Fruit fly (Drosophila melanogaster) whole organism, embryonic: Measurements from ENCODE around the gene CG43138.
A peak's percentile ranks its signal among the peaks of the same experiment; 100 is the strongest.

ENCODE experiments used
- Blimp-1 ChIP-seq: fragments of 200-800 bp; sonication (Bioruptor generic); optimal IDR thresholded peaks from 3 replicates; lab custom pipeline; 2018; ENCODE audit warnings: missing biosample characterization, missing genetic modification characterization, mild to moderate bottlenecking, moderate library complexity, missing genetic modification reagents
- CG10321 ChIP-seq: fragments of 200-800 bp; sonication (Bioruptor generic); IDR thresholded peaks from 2 replicates; pipeline ENCODE4 v1.3.6; 2022; ENCODE audit warnings: missing biosample characterization, missing genetic modification characterization
- CG11247 ChIP-seq: fragments of 200-800 bp; sonication (Bioruptor generic); IDR thresholded peaks from 2 replicates; pipeline ENCODE4 v1.3.6; 2022; ENCODE audit warnings: missing biosample characterization, missing genetic modification characterization
- CG11504 ChIP-seq: fragments of 200-800 bp; sonication (Bioruptor generic); optimal IDR thresholded peaks from 3 replicates; lab custom pipeline; 2019; ENCODE audit warnings: missing biosample characterization, mild to moderate bottlenecking, missing genetic modification characterization, moderate library complexity
- CG1233 ChIP-seq: fragments of 200-800 bp; sonication (Bioruptor generic); optimal IDR thresholded peaks from 4 replicates; lab custom pipeline; 2018; ENCODE audit warnings: missing biosample characterization, mild to moderate bottlenecking, missing genetic modification characterization
- CG13424 ChIP-seq: fragments of 200-800 bp; sonication (Bioruptor generic); optimal IDR thresholded peaks from 2 replicates; lab custom pipeline; 2019; ENCODE audit warnings: missing biosample characterization, mild to moderate bottlenecking, missing genetic modification characterization, moderate library complexity
- CG1603 ChIP-seq: fragments of 200-800 bp; sonication (Bioruptor generic); optimal IDR thresholded peaks from 2 replicates; lab custom pipeline; 2019; ENCODE audit warnings: missing biosample characterization, mild to moderate bottlenecking, missing genetic modification characterization, moderate library complexity
- CG1647 ChIP-seq: fragments of 200-800 bp; sonication (Bioruptor generic); optimal IDR thresholded peaks from 3 replicates; lab custom pipeline; 2016; ENCODE audit warnings: missing biosample characterization, missing genetic modification characterization
- CG18262 ChIP-seq: fragments of 200-800 bp; optimal IDR thresholded peaks from 3 replicates; lab custom pipeline; 2019; ENCODE audit warnings: missing biosample characterization, mild to moderate bottlenecking, missing genetic modification characterization, moderate library complexity
- CG1832 ChIP-seq: fragments of 200-800 bp; sonication (Bioruptor generic); optimal IDR thresholded peaks from 2 replicates; lab custom pipeline; 2017; ENCODE audit warnings: missing biosample characterization, mild to moderate bottlenecking, missing genetic modification characterization, inconsistent platforms
- CG18476 ChIP-seq: fragments of 200-800 bp; sonication (Bioruptor generic); optimal IDR thresholded peaks from 2 replicates; lab custom pipeline; 2016; ENCODE audit warnings: missing biosample characterization, mild to moderate bottlenecking, missing genetic modification characterization
- CG34422 ChIP-seq: fragments of 200-800 bp; sonication (Bioruptor generic); IDR thresholded peaks from 3 replicates; pipeline ENCODE4 v1.3.6; 2022; ENCODE audit warnings: missing biosample characterization, missing genetic modification characterization
- CG4404 ChIP-seq: fragments of 200-800 bp; sonication (Bioruptor generic); IDR thresholded peaks from 2 replicates; pipeline ENCODE4 v1.3.6; 2022; ENCODE audit warnings: missing biosample characterization, missing genetic modification characterization
- CG6765 ChIP-seq: fragments of 200-800 bp; sonication (Bioruptor generic); optimal IDR thresholded peaks from 3 replicates; lab custom pipeline; 2017; ENCODE audit warnings: missing biosample characterization, mild to moderate bottlenecking, missing genetic modification characterization
- CG8765 ChIP-seq: fragments of 200-800 bp; sonication (Bioruptor generic); IDR thresholded peaks from 2 replicates; pipeline ENCODE4 v1.3.6; 2022; ENCODE audit warnings: missing biosample characterization, missing genetic modification characterization
- CG8924 ChIP-seq: fragments of 200-800 bp; optimal IDR thresholded peaks from 3 replicates; lab custom pipeline; 2019; ENCODE audit warnings: missing biosample characterization, mild to moderate bottlenecking, missing genetic modification characterization, moderate library complexity
- CG9437 ChIP-seq: fragments of 200-800 bp; sonication (Bioruptor generic); optimal IDR thresholded peaks from 2 replicates; lab custom pipeline; 2018; ENCODE audit warnings: missing biosample characterization, mild to moderate bottlenecking, missing genetic modification characterization
- Camta ChIP-seq: fragments of 200-800 bp; sonication (Bioruptor generic); optimal IDR thresholded peaks from 2 replicates; lab custom pipeline; 2016; ENCODE audit warnings: missing biosample characterization, missing genetic modification characterization
- CkIIα-i1 ChIP-seq: fragments of 200-800 bp; sonication (Bioruptor generic); IDR thresholded peaks from 2 replicates; pipeline ENCODE4 v1.3.6; 2022; ENCODE audit warnings: missing biosample characterization, missing genetic modification characterization
- CoRest ChIP-seq: fragments of 200-800 bp; sonication (Bioruptor generic); optimal IDR thresholded peaks from 3 replicates; lab custom pipeline; 2018; ENCODE audit warnings: missing biosample characterization, mild to moderate bottlenecking, missing genetic modification characterization, moderate library complexity
- D ChIP-seq, 2 experiments: fragments of 200-800 bp in 1 of 2; fragments of >200 bp in 1 of 2; sonication (Bioruptor generic) in 1 of 2; optimal IDR thresholded peaks; 2 replicates in 1 of 2; 3 replicates in 1 of 2; lab custom pipeline; 2017; ENCODE audit warnings: mild to moderate bottlenecking in 1 of 2, missing biosample characterization in 1 of 2, missing genetic modification characterization in 1 of 2, missing genetic modification reagents in 1 of 2
- Fer3 ChIP-seq: fragments of 200-800 bp; sonication (Bioruptor generic); optimal IDR thresholded peaks from 2 replicates; lab custom pipeline; 2018; ENCODE audit warnings: missing biosample characterization, mild to moderate bottlenecking, missing genetic modification characterization, moderate library complexity
- HLH3B ChIP-seq: fragments of 200-800 bp; sonication (Bioruptor generic); IDR thresholded peaks from 2 replicates; pipeline ENCODE4 v1.3.6; 2022; ENCODE audit warnings: missing biosample characterization, missing genetic modification characterization
- Hand ChIP-seq: fragments of 200-800 bp; sonication (Bioruptor generic); optimal IDR thresholded peaks from 2 replicates; lab custom pipeline; 2017; ENCODE audit warnings: mild to moderate bottlenecking, missing biosample characterization, missing genetic modification reagents, missing genetic modification characterization
- Lim3 ChIP-seq: fragments of 200-800 bp; sonication (Bioruptor generic); IDR thresholded peaks from 2 replicates; pipeline ENCODE4 v1.3.6; 2022; ENCODE audit warnings: missing biosample characterization, missing genetic modification characterization
- Med ChIP-seq: fragments of 200-800 bp; sonication (Bioruptor generic); peaks from one replicate; lab custom pipeline; 2016; ENCODE audit warnings: missing biosample characterization, missing genetic modification characterization, mild to moderate bottlenecking, inconsistent platforms, moderate library complexity
- PHDP ChIP-seq: fragments of 200-800 bp; sonication (Bioruptor generic); optimal IDR thresholded peaks from 3 replicates; lab custom pipeline; 2018; ENCODE audit warnings: missing biosample characterization, mild to moderate bottlenecking, missing genetic modification characterization, moderate library complexity
- Scr ChIP-seq: fragments of 200-800 bp; sonication (Bioruptor generic); IDR thresholded peaks from 2 replicates; pipeline ENCODE4 v1.3.6; 2022; ENCODE audit warnings: missing biosample characterization, missing genetic modification characterization; ENCODE audit not compliant: partially characterized antibody
- abd-A ChIP-seq: fragments of 200-800 bp; sonication (Bioruptor generic); optimal IDR thresholded peaks from 3 replicates; lab custom pipeline; 2019; ENCODE audit warnings: missing biosample characterization, mild to moderate bottlenecking, missing genetic modification characterization, moderate library complexity
- ato ChIP-seq: fragments of 200-800 bp; sonication (Bioruptor generic); IDR thresholded peaks from 2 replicates; pipeline ENCODE4 v1.3.6; 2022; ENCODE audit warnings: missing biosample characterization, missing genetic modification characterization; ENCODE audit not compliant: partially characterized antibody
- bab2 ChIP-seq: fragments of 200-800 bp; sonication (Bioruptor generic); optimal IDR thresholded peaks from 2 replicates; lab custom pipeline; 2016; ENCODE audit warnings: missing biosample characterization, missing genetic modification characterization
- caup ChIP-seq: fragments of 200-800 bp; sonication (Bioruptor generic); optimal IDR thresholded peaks from 3 replicates; lab custom pipeline; 2017; ENCODE audit warnings: missing biosample characterization, mild to moderate bottlenecking, missing genetic modification characterization, moderate library complexity; ENCODE audit not compliant: severe bottlenecking
- crc ChIP-seq: fragments of 200-800 bp; sonication (Bioruptor generic); optimal IDR thresholded peaks from 2 replicates; lab custom pipeline; 2016; ENCODE audit warnings: missing biosample characterization, missing genetic modification characterization
- fd96Cb ChIP-seq: fragments of 200-800 bp; sonication (Bioruptor generic); optimal IDR thresholded peaks from 2 replicates; lab custom pipeline; 2018; ENCODE audit warnings: missing biosample characterization, mild to moderate bottlenecking, missing genetic modification characterization, moderate library complexity
- gce ChIP-seq: fragments of 200-800 bp; sonication (Bioruptor generic); IDR thresholded peaks from 3 replicates; pipeline ENCODE4 v1.3.6; 2022; ENCODE audit warnings: missing biosample characterization, missing genetic modification characterization
- gcm ChIP-seq: fragments of 200-800 bp; sonication (Bioruptor generic); optimal IDR thresholded peaks from 2 replicates; lab custom pipeline; 2019; ENCODE audit warnings: missing biosample characterization, mild to moderate bottlenecking, missing genetic modification characterization, moderate library complexity
- jing ChIP-seq: fragments of 200-800 bp; sonication (Bioruptor generic); optimal IDR thresholded peaks from 2 replicates; lab custom pipeline; 2018; ENCODE audit warnings: missing biosample characterization, mild to moderate bottlenecking, missing genetic modification characterization
- kah ChIP-seq: fragments of 200-800 bp; sonication (Bioruptor generic); optimal IDR thresholded peaks from 2 replicates; lab custom pipeline; 2018; ENCODE audit warnings: missing biosample characterization, mild to moderate bottlenecking, missing genetic modification characterization
- kay ChIP-seq: fragments of 200-800 bp; sonication (Bioruptor generic); optimal IDR thresholded peaks from 2 replicates; lab custom pipeline; 2016; ENCODE audit warnings: missing biosample characterization, missing genetic modification characterization
- klu ChIP-seq: fragments of 200-800 bp; sonication (Bioruptor generic); IDR thresholded peaks from 2 replicates; pipeline ENCODE4 v1.3.6; 2022; ENCODE audit warnings: missing biosample characterization, missing genetic modification characterization
- lab ChIP-seq: fragments of 200-800 bp; sonication (Bioruptor generic); optimal IDR thresholded peaks from 3 replicates; lab custom pipeline; 2017; ENCODE audit warnings: missing biosample characterization, missing genetic modification characterization, mild to moderate bottlenecking, moderate library complexity, missing genetic modification reagents
- nmo ChIP-seq: fragments of 200-800 bp; sonication (Bioruptor generic); optimal IDR thresholded peaks from 2 replicates; lab custom pipeline; 2018; ENCODE audit warnings: missing biosample characterization, mild to moderate bottlenecking, missing genetic modification characterization, moderate library complexity
- rib ChIP-seq: fragments of 200-800 bp; sonication (Bioruptor generic); IDR thresholded peaks from 2 replicates; pipeline ENCODE4 v1.3.6; 2022; ENCODE audit warnings: missing biosample characterization, missing genetic modification characterization
- row ChIP-seq: fragments of 200-800 bp; sonication (Bioruptor generic); IDR thresholded peaks from 3 replicates; pipeline ENCODE4 v1.3.6; 2022; ENCODE audit warnings: missing biosample characterization, missing genetic modification characterization
- sens ChIP-seq: fragments of 200-800 bp; sonication (Bioruptor generic); peaks from one replicate; lab custom pipeline; 2016; ENCODE audit warnings: missing biosample characterization, missing genetic modification characterization
- sim ChIP-seq: fragments of 200-800 bp; sonication (Bioruptor generic); IDR thresholded peaks from 2 replicates; pipeline ENCODE4 v1.3.6; 2022; ENCODE audit warnings: missing biosample characterization, missing genetic modification characterization
- sisA ChIP-seq: fragments of 200-800 bp; sonication (Bioruptor generic); IDR thresholded peaks from 2 replicates; pipeline ENCODE4 v1.3.6; 2022; ENCODE audit warnings: missing biosample characterization, missing genetic modification characterization
- tna ChIP-seq: fragments of 200-800 bp; sonication (Bioruptor generic); IDR thresholded peaks from 2 replicates; pipeline ENCODE4 v1.3.6; 2022; ENCODE audit warnings: missing biosample characterization, missing genetic modification characterization; ENCODE audit not compliant: partially characterized antibody
- tup ChIP-seq: fragments of 200-800 bp; sonication (Bioruptor generic); optimal IDR thresholded peaks from 2 replicates; lab custom pipeline; 2016; ENCODE audit warnings: missing biosample characterization, mild to moderate bottlenecking, missing genetic modification characterization, moderate library complexity
- zfh1 ChIP-seq: fragments of 200-800 bp; sonication (Bioruptor generic); IDR thresholded peaks from 3 replicates; pipeline ENCODE4 v1.3.6; 2022; ENCODE audit warnings: missing biosample characterization, missing genetic modification characterization

The CG43138 gene

dm6 chrX:7488254-7488653 is 39.9 kb upstream of the CG43138 start (continued):
- TF ChIP-seq sens (GFP tag; lab: Kevin White, UChicago): peak; percentile 13
- peak; percentile 18 for TF ChIP-seq crc (GFP tag; lab: Kevin White, UChicago)
- no peak for TF ChIP-seq jing (GFP tag; lab: Kevin White, UChicago)
- TF ChIP-seq lab (GFP tag; lab: Kevin White, UChicago): peak; percentile 51
- peak; percentile 74 for TF ChIP-seq Med (GFP tag; lab: Kevin White, UChicago)
- no peak for TF ChIP-seq gce (GFP tag; lab: Robert Waterston, UW)
- TF ChIP-seq Blimp-1 (GFP tag; lab: Kevin White, UChicago): peak; percentile 27
- 0 out of 2 replicates have a peak, but pooled peaks have one; percentile 20 for TF ChIP-seq sisA (GFP tag; lab: Robert Waterston, UW)
- TF ChIP-seq klu: no peak
- TF ChIP-seq CG11504 (tag; lab: Kevin White, UChicago): peak; percentile 49
- TF ChIP-seq CG13424: peak; percentile 13
- TF ChIP-seq abd-A (tag; lab: Kevin White, UChicago): peak; percentile 53
- TF ChIP-seq CG9437 (GFP tag; lab: Kevin White, UChicago): no peak
- peak; percentile 24 for TF ChIP-seq CG8924 (tag; lab: Kevin White, UChicago)
- TF ChIP-seq CG8765: 0 out of 2 replicates have a peak, but pooled peaks have one; percentile 19
- TF ChIP-seq fd96Cb: peak; percentile 25
- TF ChIP-seq CG11247 (GFP tag; lab: Robert Waterston, UW): peak; percentile 31; the same call in 1 of the 2 replicates
- TF ChIP-seq CkIIα-i1 (GFP tag; lab: Robert Waterston, UW): no peak
- peak; percentile 16 for TF ChIP-seq CoRest (tag; lab: Kevin White, UChicago)
- peak; percentile 13 for TF ChIP-seq caup (GFP tag; lab: Kevin White, UChicago)
- peak; percentile 26 for TF ChIP-seq PHDP (tag; lab: Kevin White, UChicago)
- TF ChIP-seq HLH3B (GFP tag; lab: Robert Waterston, UW): peak; percentile 6; the same call in 1 of the 2 replicates
- TF ChIP-seq Fer3 (tag; lab: Kevin White, UChicago): peak; percentile 23
- TF ChIP-seq bab2 (GFP tag; lab: Kevin White, UChicago): peak; percentile 1
- no peak for TF ChIP-seq CG18476
- TF ChIP-seq row (GFP tag; lab: Robert Waterston, UW): peak; percentile 46; the same call in 2 of the 3 replicates
- TF ChIP-seq nmo (GFP tag; lab: Kevin White, UChicago): peak; percentile 1
- TF ChIP-seq CG18262 (tag; lab: Kevin White, UChicago): peak; percentile 18
- TF ChIP-seq Scr (GFP tag; lab: Robert Waterston, UW): no peak
- peak; percentile 54 for TF ChIP-seq CG1603 (tag; lab: Kevin White, UChicago)
- TF ChIP-seq zfh1: peak; percentile 54; the same call in 1 of the 3 replicates
- no peak for TF ChIP-seq D (optimal IDR thresholded peaks at IDR 0.05; lab: Kevin White, UChicago)
- no peak for TF ChIP-seq D (GFP tag; optimal IDR thresholded peaks at IDR 0.05; lab: Kevin White, UChicago)
- no peak for TF ChIP-seq tup (GFP tag; lab: Kevin White, UChicago)
- no peak for TF ChIP-seq tna (GFP tag; lab: Robert Waterston, UW)
- TF ChIP-seq rib: no peak
- TF ChIP-seq kah: no peak
- TF ChIP-seq Hand (GFP tag; lab: Kevin White, UChicago): peak; percentile 8
- no peak for TF ChIP-seq CG6765
- no peak for TF ChIP-seq sim
- no peak for TF ChIP-seq CG34422 (GFP tag; lab: Robert Waterston, UW)
- no peak for TF ChIP-seq gcm
- no peak for TF ChIP-seq CG1647 (GFP tag; lab: Kevin White, UChicago)
- TF ChIP-seq Camta (GFP tag; lab: Kevin White, UChicago): no peak
- TF ChIP-seq CG10321 (GFP tag; lab: Robert Waterston, UW): no peak
- no peak for TF ChIP-seq kay (GFP tag; lab: Kevin White, UChicago)
- TF ChIP-seq CG1832 (GFP tag; lab: Kevin White, UChicago): no peak
- TF ChIP-seq CG1233 (GFP tag; lab: Kevin White, UChicago): peak; percentile 1
- TF ChIP-seq CG4404 (GFP tag; lab: Robert Waterston, UW): no peak
- no peak for TF ChIP-seq ato (GFP tag; lab: Robert Waterston, UW)
- TF ChIP-seq Lim3 (GFP tag; lab: Robert Waterston, UW): no peak
